Worm (Caenorhabditis elegans) whole organism, midembryonic: ENCODE data around the gene T21E8.5.

Experiments
- T22C8.4 ChIP-seq: fragments of 200-800 bp; sonication (Bioruptor generic); IDR thresholded peaks from 2 replicates; pipeline ENCODE4 v1.3.6; 2022; ENCODE audit warnings: missing genetic modification characterization, missing compliant biosample characterization
- cog-1 ChIP-seq: sonication (generic microtip); optimal IDR thresholded peaks from 2 replicates; lab custom pipeline; 2016; ENCODE audit warnings: missing genetic modification characterization, missing compliant biosample characterization
- flt-1 ChIP-seq: fragments of 200-800 bp; sonication (Bioruptor generic); IDR thresholded peaks from 2 replicates; pipeline ENCODE4 v1.3.6; 2022; ENCODE audit warnings: missing genetic modification characterization, missing compliant biosample characterization
- med-1 ChIP-seq: sonication (generic microtip); optimal IDR thresholded peaks from 2 replicates; lab custom pipeline; 2017; ENCODE audit warnings: missing genetic modification characterization, mild to moderate bottlenecking, missing compliant biosample characterization, antibody characterized with exemption, missing genetic modification reagents; ENCODE audit not compliant: insufficient read depth
- tab-1 ChIP-seq: fragments of 200-800 bp; sonication (Bioruptor generic); IDR thresholded peaks from 2 replicates; pipeline ENCODE4 v1.3.6; 2022; ENCODE audit warnings: missing genetic modification characterization, missing compliant biosample characterization
- ztf-23 ChIP-seq: fragments of 200-800 bp; sonication (Bioruptor generic); IDR thresholded peaks from 2 replicates; pipeline ENCODE4 v1.3.6; 2022; ENCODE audit warnings: missing genetic modification reagents, missing genetic modification characterization, missing compliant biosample characterization
- ztf-29 ChIP-seq: fragments of 200-800 bp; sonication (Bioruptor generic); IDR thresholded peaks from 2 replicates; pipeline ENCODE4 v1.3.6; 2022; ENCODE audit warnings: missing genetic modification reagents, missing genetic modification characterization, missing compliant biosample characterization

DNA sequence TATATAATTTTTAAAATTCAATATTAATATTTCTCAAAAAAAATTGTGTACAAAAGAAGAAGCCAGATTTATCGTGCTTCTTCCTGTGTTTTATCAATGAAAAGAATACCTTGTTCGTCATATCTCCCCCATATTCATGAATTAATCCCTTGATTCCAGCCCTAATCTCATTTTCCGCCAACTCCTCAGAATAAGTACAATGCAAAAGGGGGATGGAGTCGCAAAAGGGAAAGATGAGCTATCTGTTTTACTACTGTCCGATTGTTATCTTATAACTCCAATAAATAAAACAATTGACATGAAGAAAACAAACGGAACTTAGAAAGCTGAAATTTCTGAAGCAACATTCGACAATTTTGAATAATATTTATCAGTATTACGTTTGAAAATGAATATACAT, 48.4 kb upstream of the T21E8.5 start:
- TF ChIP-seq flt-1 (no peak), tab-1 (GFP tag; lab: Robert Waterston, UW) (no peak), ztf-23 (GFP tag; lab: Robert Waterston, UW) (no peak), T22C8.4 (GFP tag; lab: Robert Waterston, UW) (no peak), ztf-29 (no peak), med-1 (no peak), cog-1 (tag; lab: Kevin White, UChicago) (no peak)
